Worm (Caenorhabditis elegans) whole organism, young adult: ENCODE results near the gene ztf-7.

Experiments
- B0336.3 ChIP-seq: fragments of 200-800 bp; sonication (Bioruptor generic); IDR thresholded peaks from 2 replicates; pipeline ENCODE4 v1.3.6; 2022; ENCODE audit warnings: missing genetic modification characterization, missing compliant biosample characterization
- C17E4.6 ChIP-seq: fragments of 200-800 bp; sonication (Bioruptor generic); IDR thresholded peaks from 2 replicates; pipeline ENCODE4 v1.3.6; 2022; ENCODE audit warnings: missing genetic modification reagents, missing genetic modification characterization, missing compliant biosample characterization
- D2030.7 ChIP-seq: fragments of 200-800 bp; sonication (Bioruptor generic); IDR thresholded peaks from 2 replicates; pipeline ENCODE4 v1.3.6; 2022; ENCODE audit warnings: missing genetic modification reagents, missing genetic modification characterization, missing compliant biosample characterization
- F10E7.11 ChIP-seq: sonication (generic microtip); optimal IDR thresholded peaks from 2 replicates; lab custom pipeline; 2017; ENCODE audit warnings: mild to moderate bottlenecking, missing genetic modification characterization, moderate library complexity, missing compliant biosample characterization
- F37B4.10 ChIP-seq: fragments of 200-800 bp; sonication (Bioruptor generic); IDR thresholded peaks from 2 replicates; pipeline ENCODE4 v1.3.6; 2022; ENCODE audit warnings: missing genetic modification characterization, missing compliant biosample characterization
- F49E8.2 ChIP-seq: sonication (generic microtip); optimal IDR thresholded peaks from 3 replicates; lab custom pipeline; 2017; ENCODE audit warnings: missing genetic modification characterization, mild to moderate bottlenecking, missing compliant biosample characterization, antibody characterized with exemption, moderate library complexity; ENCODE audit not compliant: insufficient read depth
- F52B5.7 ChIP-seq: sonication (generic microtip); optimal IDR thresholded peaks from 2 replicates; lab custom pipeline; 2016; ENCODE audit warnings: mild to moderate bottlenecking, missing genetic modification characterization, missing compliant biosample characterization
- K11D2.4 ChIP-seq: fragments of 200-800 bp; sonication (Bioruptor generic); IDR thresholded peaks from 2 replicates; pipeline ENCODE4 v1.3.6; 2022; ENCODE audit warnings: missing genetic modification reagents, missing genetic modification characterization, missing compliant biosample characterization
- K12H6.12 ChIP-seq: fragments of 200-800 bp; sonication (Bioruptor generic); optimal IDR thresholded peaks from 2 replicates; lab custom pipeline; 2018; ENCODE audit warnings: mild to moderate bottlenecking, missing genetic modification characterization, missing compliant biosample characterization
- ZK185.1 ChIP-seq: sonication (generic microtip); optimal IDR thresholded peaks from 2 replicates; lab custom pipeline; 2016; ENCODE audit warnings: mild to moderate bottlenecking, missing genetic modification characterization, missing compliant biosample characterization; ENCODE audit not compliant: poor library complexity, severe bottlenecking
- ama-1 ChIP-seq, 3 experiments: fragments of 150-350 bp in 1 of 3; sonication (generic microtip) in 2 of 3; optimal IDR thresholded peaks; 2 replicates each; lab custom pipeline; 2014 to 2018; ENCODE audit warnings: missing biosample characterization in 2 of 3, missing genetic modification characterization in 2 of 3, missing genetic modification reagents in 2 of 3
- aptf-3 ChIP-seq: fragments of 200-800 bp; sonication (Bioruptor generic); IDR thresholded peaks from 2 replicates; pipeline ENCODE4 v1.3.6; 2022; ENCODE audit warnings: missing genetic modification characterization, missing compliant biosample characterization
- athp-1 ChIP-seq: sonication (generic microtip); optimal IDR thresholded peaks from 2 replicates; lab custom pipeline; 2017; ENCODE audit warnings: mild to moderate bottlenecking, missing genetic modification characterization, missing compliant biosample characterization
- attf-5 ChIP-seq: fragments of 200-800 bp; sonication (Bioruptor generic); optimal IDR thresholded peaks from 2 replicates; lab custom pipeline; 2018; ENCODE audit warnings: mild to moderate bottlenecking, missing genetic modification characterization, missing compliant biosample characterization
- bed-1 ChIP-seq: fragments of 200-800 bp; sonication (Bioruptor generic); IDR thresholded peaks from 2 replicates; pipeline ENCODE4 v1.3.6; 2022; ENCODE audit warnings: missing genetic modification reagents, missing genetic modification characterization, missing compliant biosample characterization
- bed-2 ChIP-seq: fragments of 200-800 bp; sonication (Bioruptor generic); IDR thresholded peaks from 2 replicates; pipeline ENCODE4 v1.3.6; 2022; ENCODE audit warnings: missing genetic modification reagents, missing genetic modification characterization, missing compliant biosample characterization
- cebp-2 ChIP-seq: fragments of 200-800 bp; sonication (Bioruptor generic); IDR thresholded peaks from 2 replicates; pipeline ENCODE4 v1.3.6; 2022; ENCODE audit warnings: missing genetic modification characterization, missing compliant biosample characterization
- ceh-40 ChIP-seq: fragments of 200-800 bp; sonication (Bioruptor generic); IDR thresholded peaks from 2 replicates; pipeline ENCODE4 v1.3.6; 2022; ENCODE audit warnings: missing genetic modification characterization, missing compliant biosample characterization
- ceh-79 ChIP-seq: sonication (generic microtip); optimal IDR thresholded peaks from 2 replicates; lab custom pipeline; 2017; ENCODE audit warnings: mild to moderate bottlenecking, missing genetic modification characterization, missing compliant biosample characterization
- dpl-1 ChIP-seq: fragments of 150-350 bp; optimal IDR thresholded peaks from 2 replicates; lab custom pipeline; 2014; ENCODE audit warnings: missing biosample characterization, missing genetic modification reagents, missing genetic modification characterization
- egrh-3 ChIP-seq: fragments of 200-800 bp; sonication (Bioruptor generic); IDR thresholded peaks from 2 replicates; pipeline ENCODE4 v1.3.6; 2022; ENCODE audit warnings: missing genetic modification reagents, missing genetic modification characterization, missing compliant biosample characterization
- fkh-3 ChIP-seq: sonication (generic microtip); optimal IDR thresholded peaks from 2 replicates; lab custom pipeline; 2016; ENCODE audit warnings: mild to moderate bottlenecking, missing genetic modification characterization, missing compliant biosample characterization
- lin-26 ChIP-seq: fragments of 200-800 bp; sonication (Bioruptor generic); IDR thresholded peaks from 2 replicates; pipeline ENCODE4 v1.3.6; 2022; ENCODE audit warnings: missing genetic modification reagents, missing genetic modification characterization, missing compliant biosample characterization
- lin-35 ChIP-seq, 3 experiments: fragments of 150-350 bp in 2 of 3; sonication (generic microtip) in 1 of 3; optimal IDR thresholded peaks; 2 replicates each; lab custom pipeline; 2014 to 2018; ENCODE audit warnings: missing biosample characterization in 3 of 3, missing genetic modification characterization in 3 of 3, missing genetic modification reagents in 3 of 3
- lin-54 ChIP-seq: fragments of 200-800 bp; sonication (Bioruptor generic); optimal IDR thresholded peaks from 2 replicates; lab custom pipeline; 2018; ENCODE audit warnings: mild to moderate bottlenecking, missing genetic modification characterization, missing compliant biosample characterization
- lsl-1 ChIP-seq: fragments of 200-800 bp; sonication (Bioruptor generic); optimal IDR thresholded peaks from 2 replicates; lab custom pipeline; 2018; ENCODE audit warnings: mild to moderate bottlenecking, missing genetic modification characterization, moderate library complexity, missing compliant biosample characterization
- madf-10 ChIP-seq: sonication (generic microtip); optimal IDR thresholded peaks from 2 replicates; lab custom pipeline; 2016; ENCODE audit warnings: mild to moderate bottlenecking, missing genetic modification characterization, missing compliant biosample characterization
- madf-3 ChIP-seq: fragments of 200-800 bp; sonication (Bioruptor generic); IDR thresholded peaks from 2 replicates; pipeline ENCODE4 v1.3.6; 2022; ENCODE audit warnings: missing genetic modification reagents, missing genetic modification characterization, missing compliant biosample characterization
- mcd-1 ChIP-seq: fragments of 200-800 bp; sonication (Bioruptor generic); IDR thresholded peaks from 2 replicates; pipeline ENCODE4 v1.3.6; 2022; ENCODE audit warnings: missing genetic modification reagents, missing genetic modification characterization, missing compliant biosample characterization
- nfya-2 ChIP-seq: fragments of 200-800 bp; sonication (Bioruptor generic); IDR thresholded peaks from 2 replicates; pipeline ENCODE4 v1.3.6; 2022; ENCODE audit warnings: missing genetic modification reagents, missing genetic modification characterization, missing compliant biosample characterization
- nhr-27 ChIP-seq: fragments of 200-800 bp; sonication (Bioruptor generic); optimal IDR thresholded peaks from 2 replicates; lab custom pipeline; 2018; ENCODE audit warnings: mild to moderate bottlenecking, missing genetic modification characterization, moderate library complexity, missing compliant biosample characterization
- sdz-38 ChIP-seq: sonication (generic microtip); optimal IDR thresholded peaks from 2 replicates; lab custom pipeline; 2016; ENCODE audit warnings: missing genotype, missing genetic modification characterization, missing compliant biosample characterization
- snpc-1.3 ChIP-seq: sonication (generic microtip); optimal IDR thresholded peaks from 2 replicates; lab custom pipeline; 2017; ENCODE audit warnings: missing genetic modification characterization, mild to moderate bottlenecking, missing compliant biosample characterization, antibody characterized with exemption, moderate library complexity, missing genotype, missing genetic modification reagents; ENCODE audit not compliant: insufficient read depth
- tbp1 ChIP-seq: fragments of 200-800 bp; sonication (Bioruptor generic); optimal IDR thresholded peaks from 2 replicates; lab custom pipeline; 2018; ENCODE audit warnings: mild to moderate bottlenecking, missing genetic modification characterization, missing compliant biosample characterization
- tlf-1 ChIP-seq: fragments of 200-800 bp; sonication (Bioruptor generic); optimal IDR thresholded peaks from 2 replicates; lab custom pipeline; 2018; ENCODE audit warnings: mild to moderate bottlenecking, missing genetic modification characterization, missing compliant biosample characterization
- unc-130 ChIP-seq: sonication (generic microtip); optimal IDR thresholded peaks from 2 replicates; lab custom pipeline; 2016; ENCODE audit warnings: missing genetic modification reagents, missing genetic modification characterization, missing compliant biosample characterization
- zim-3 ChIP-seq: sonication (generic microtip); optimal IDR thresholded peaks from 2 replicates; lab custom pipeline; 2017; ENCODE audit warnings: mild to moderate bottlenecking, missing genetic modification characterization, moderate library complexity, missing compliant biosample characterization
- ztf-18 ChIP-seq: sonication (generic microtip); optimal IDR thresholded peaks from 2 replicates; lab custom pipeline; 2016; ENCODE audit warnings: missing genotype, mild to moderate bottlenecking, missing genetic modification characterization, missing compliant biosample characterization
- ztf-25 ChIP-seq: fragments of 200-800 bp; sonication (Bioruptor generic); IDR thresholded peaks from 2 replicates; pipeline ENCODE4 v1.3.6; 2022; ENCODE audit warnings: missing genetic modification reagents, missing genetic modification characterization, missing compliant biosample characterization
- ztf-6 ChIP-seq: fragments of 200-800 bp; sonication (Bioruptor generic); IDR thresholded peaks from 2 replicates; pipeline ENCODE4 v1.3.6; 2022; ENCODE audit warnings: missing genetic modification reagents, missing genetic modification characterization, missing compliant biosample characterization

Gene ztf-7

DNA sequence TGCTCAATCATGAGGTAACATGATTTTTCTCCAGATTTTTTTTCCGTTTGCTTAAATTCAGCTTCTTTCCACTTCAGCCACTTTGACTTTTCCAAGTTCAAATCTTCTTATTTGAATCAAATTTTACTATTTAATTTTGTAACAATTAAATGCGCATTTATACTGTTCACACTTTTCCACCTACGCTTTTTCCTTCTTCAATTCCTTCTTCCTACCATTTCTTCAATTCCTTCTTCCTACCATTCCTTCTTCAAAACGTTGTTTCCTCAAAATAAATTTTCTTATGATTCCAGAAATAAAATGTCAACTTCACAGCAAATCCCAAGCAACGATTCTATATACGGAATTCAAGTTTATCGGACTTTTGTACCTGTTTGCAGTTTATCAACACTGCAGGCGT lies 26.9 kb upstream of the ztf-7 start, which contains the start of gene sru-31:
Gene sru-31 (plus strand): TSS at position 301 of the 400 bp plus-strand sequence.
- TF ChIP-seq nfya-2 (no peak), ama-1 (optimal IDR thresholded peaks at IDR 0.05; lab: Kevin White, UChicago) (no peak), ama-1 (GFP tag; optimal IDR thresholded peaks at IDR 0.05; lab: Kevin White, UChicago) (no peak), F49E8.2 (tag; lab: Kevin White, UChicago) (no peak), K12H6.12 (tag; lab: Kevin White, UChicago) (no peak), snpc-1.3 (tag; lab: Kevin White, UChicago) (no peak), unc-130 (no peak), nhr-27 (tag; lab: Kevin White, UChicago) (no peak), ztf-6 (GFP tag; lab: Robert Waterston, UW) (no peak)

DNA sequence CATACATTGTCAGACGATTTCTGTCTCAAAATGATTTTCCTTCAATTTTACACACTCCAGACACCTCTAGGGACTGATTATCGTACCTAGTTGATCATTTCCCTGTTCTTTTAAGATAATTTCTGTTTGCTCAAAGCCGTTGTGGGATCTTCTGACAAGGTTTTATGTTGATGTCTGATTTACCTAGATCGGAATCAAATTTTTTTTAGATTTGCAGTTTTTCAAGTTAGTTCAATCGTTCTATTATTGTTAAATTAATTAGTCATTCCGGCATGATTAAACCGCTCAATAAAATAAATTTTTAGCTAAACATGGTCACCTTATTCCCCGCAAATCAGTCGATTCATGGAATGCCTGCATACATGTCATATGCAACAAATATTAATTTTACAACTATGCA lies 24.0 kb upstream of the ztf-7 start, which contains the start of gene sru-30:
Gene sru-30 (plus strand): TSS at position 301 of the 400 bp plus-strand sequence.
- TF ChIP-seq egrh-3 (GFP tag; lab: Robert Waterston, UW) (no peak), ztf-18 (tag; lab: Kevin White, UChicago) (no peak), madf-10 (tag; lab: Kevin White, UChicago) (no peak), F37B4.10 (GFP tag; lab: Robert Waterston, UW) (no peak)

DNA sequence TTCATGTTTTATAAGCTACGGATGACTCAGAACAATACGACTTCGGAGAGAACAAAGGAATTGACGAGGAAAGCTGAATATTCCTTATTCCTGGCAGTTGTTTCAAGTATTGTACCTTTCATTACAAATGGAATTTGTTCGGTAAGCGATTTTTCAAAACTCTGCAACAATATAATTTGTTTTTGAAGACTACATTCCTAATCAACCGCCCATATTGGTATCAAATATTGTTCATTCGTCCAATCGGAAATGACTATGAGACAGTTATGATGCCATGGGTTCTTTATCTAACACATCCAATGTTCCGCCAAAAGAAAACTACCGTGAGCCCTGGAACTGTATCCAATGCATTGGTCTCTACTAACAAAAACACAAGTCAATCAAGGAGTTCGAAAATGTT lies 22.7 kb upstream of the ztf-7 start:
- TF ChIP-seq attf-5 (GFP tag; lab: Kevin White, UChicago) (no peak), lin-26 (GFP tag; lab: Robert Waterston, UW) (no peak), lin-54 (GFP tag; lab: Kevin White, UChicago) (no peak), lsl-1 (GFP tag; lab: Kevin White, UChicago) (no peak), B0336.3 (no peak), dpl-1 (GFP tag; lab: Kevin White, UChicago) (no peak)

- no peak for TF ChIP-seq bed-2
- TF ChIP-seq ztf-25 (GFP tag; lab: Robert Waterston, UW) = no peak
- TF ChIP-seq zim-3 = no peak
- no peak for TF ChIP-seq tlf-1 (GFP tag; lab: Kevin White, UChicago)
- no peak for TF ChIP-seq mcd-1 (GFP tag; lab: Robert Waterston, UW)
- TF ChIP-seq, all 124 proteins: peak for 0
Measured at ce11 chrV:9811154-9811553, 21.6 kb upstream of the ztf-7 start, which contains the start of gene sru-29. TSS of gene sru-29 (plus strand) at chrV:9811454.

DNA sequence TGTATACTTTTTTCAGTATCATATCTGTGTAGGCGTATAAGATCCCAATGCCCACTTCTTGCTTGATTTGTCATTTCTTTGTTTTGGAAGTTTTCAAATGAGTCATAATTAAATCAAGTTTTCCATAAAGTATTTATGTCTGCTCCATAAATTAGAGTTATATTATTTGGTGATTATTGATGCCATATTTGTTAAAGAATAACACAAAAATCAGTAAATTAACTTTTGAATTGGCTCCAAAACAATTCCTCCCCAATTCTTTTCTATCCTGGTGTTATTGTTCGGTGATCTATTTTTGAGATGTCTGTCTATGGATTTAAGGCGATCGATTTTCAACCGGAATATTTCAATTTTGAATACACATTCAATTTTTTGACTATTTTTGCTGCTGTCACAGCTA lies 15.7 kb upstream of the ztf-7 start, which contains the start of gene sru-37:
Gene sru-37 (plus strand): TSS at position 301 of the 400 bp plus-strand sequence.
- TF ChIP-seq nfya-2 (no peak), ceh-79 (no peak), C17E4.6 (GFP tag; lab: Robert Waterston, UW) (no peak), sdz-38 (tag; lab: Kevin White, UChicago) (no peak), fkh-3 (no peak), dpl-1 (GFP tag; lab: Kevin White, UChicago) (no peak), K11D2.4 (GFP tag; lab: Robert Waterston, UW) (no peak)
- TF ChIP-seq, all 124 proteins: peak for 0

- TF ChIP-seq aptf-3 (GFP tag; lab: Robert Waterston, UW) (no peak), bed-1 (GFP tag; lab: Robert Waterston, UW) (no peak), lin-35 (GFP tag; optimal IDR thresholded peaks at IDR 0.05; lab: Kevin White, UChicago) (no peak), cebp-2 (GFP tag; lab: Robert Waterston, UW) (no peak), F10E7.11 (tag; lab: Kevin White, UChicago) (no peak), athp-1 (tag; lab: Kevin White, UChicago) (no peak), tbp1 (GFP tag; lab: Kevin White, UChicago) (no peak), fkh-3 (no peak), madf-3 (GFP tag; lab: Robert Waterston, UW) (no peak), ceh-40 (GFP tag; lab: Robert Waterston, UW) (no peak), ZK185.1 (tag; lab: Kevin White, UChicago) (no peak), K12H6.12 (tag; lab: Kevin White, UChicago) (no peak), D2030.7 (no peak), ztf-18 (tag; lab: Kevin White, UChicago) (no peak), F52B5.7 (no peak), nfya-2 (no peak)
Measured at ce11 chrV:9803176-9803575, 13.7 kb upstream of the ztf-7 start, which contains the start of gene sru-39. TSS of gene sru-39 (plus strand) at chrV:9803476.
